Fruit fly (Drosophila melanogaster) whole organism, adult: ENCODE measurements around the gene CG10348.
A peak's percentile ranks its signal among the peaks of the same experiment; 100 is the strongest.

ENCODE experiments used
- CG11617 ChIP-seq: fragments of 200-800 bp; sonication (Bioruptor generic); optimal IDR thresholded peaks from 2 replicates; lab custom pipeline; 2017; ENCODE audit warnings: mild to moderate bottlenecking, missing biosample characterization, missing genetic modification reagents, missing genetic modification characterization
- CG12768 ChIP-seq: fragments of 200-800 bp; sonication (Bioruptor generic); optimal IDR thresholded peaks from 2 replicates; lab custom pipeline; 2017; ENCODE audit warnings: missing biosample characterization, missing genetic modification characterization, mild to moderate bottlenecking, moderate library complexity, missing genetic modification reagents
- CG14711 ChIP-seq: fragments of 200-800 bp; sonication (Bioruptor generic); optimal IDR thresholded peaks from 2 replicates; lab custom pipeline; 2018; ENCODE audit warnings: missing biosample characterization, mild to moderate bottlenecking, missing genetic modification characterization, moderate library complexity
- CG1620 ChIP-seq: fragments of 200-800 bp; sonication (Bioruptor generic); optimal IDR thresholded peaks from 2 replicates; lab custom pipeline; 2016; ENCODE audit warnings: missing biosample characterization, missing genetic modification characterization
- CG33017 ChIP-seq: fragments of 200-800 bp; sonication (Bioruptor generic); optimal IDR thresholded peaks from 2 replicates; lab custom pipeline; 2018; ENCODE audit warnings: missing biosample characterization, mild to moderate bottlenecking, missing genetic modification characterization, moderate library complexity
- CG5204 ChIP-seq: fragments of 200-800 bp; sonication (Bioruptor generic); optimal IDR thresholded peaks from 2 replicates; lab custom pipeline; 2016; ENCODE audit warnings: missing biosample characterization, missing genetic modification characterization
- CG7045 ChIP-seq: fragments of 200-800 bp; sonication (Bioruptor generic); optimal IDR thresholded peaks from 2 replicates; lab custom pipeline; 2017; ENCODE audit warnings: missing biosample characterization, mild to moderate bottlenecking, missing genetic modification characterization
- CG7101 ChIP-seq: fragments of 200-800 bp; sonication (Bioruptor generic); optimal IDR thresholded peaks from 2 replicates; lab custom pipeline; 2018; ENCODE audit warnings: missing biosample characterization, mild to moderate bottlenecking, missing genetic modification characterization, moderate library complexity
- Clk ChIP-seq: fragments of 200-800 bp; sonication (Bioruptor generic); optimal IDR thresholded peaks from 2 replicates; lab custom pipeline; 2017; ENCODE audit warnings: missing biosample characterization, missing genetic modification characterization
- Crg-1 ChIP-seq: fragments of 200-800 bp; sonication (Bioruptor generic); optimal IDR thresholded peaks from 2 replicates; lab custom pipeline; 2016; ENCODE audit warnings: missing biosample characterization, missing genetic modification characterization
- Hr96 ChIP-seq: fragments of 200-800 bp; sonication (Bioruptor generic); optimal IDR thresholded peaks from 2 replicates; lab custom pipeline; 2016; ENCODE audit warnings: missing biosample characterization, missing genetic modification characterization
- Mnt ChIP-seq: fragments of 200-800 bp; sonication (Bioruptor generic); optimal IDR thresholded peaks from 2 replicates; lab custom pipeline; 2016; ENCODE audit warnings: missing biosample characterization, mild to moderate bottlenecking, missing genetic modification characterization
- bab1 ChIP-seq: fragments of 200-800 bp; sonication (Bioruptor generic); optimal IDR thresholded peaks from 3 replicates; lab custom pipeline; 2019; ENCODE audit warnings: missing biosample characterization, mild to moderate bottlenecking, missing genetic modification characterization, moderate library complexity
- cic ChIP-seq: fragments of 200-800 bp; sonication (Bioruptor generic); optimal IDR thresholded peaks from 2 replicates; lab custom pipeline; 2017; ENCODE audit warnings: missing biosample characterization, mild to moderate bottlenecking, missing genetic modification characterization, moderate library complexity
- cnc ChIP-seq, 2 experiments: fragments of >200 bp; optimal IDR thresholded peaks; 2 replicates each; lab custom pipeline; 2017
- kay ChIP-seq: fragments of 200-800 bp; sonication (Bioruptor generic); peaks from one replicate; lab custom pipeline; 2016; ENCODE audit warnings: missing biosample characterization, missing genetic modification characterization, borderline replicate concordance
- ovo ChIP-seq: fragments of 200-800 bp; sonication (Bioruptor generic); optimal IDR thresholded peaks from 2 replicates; lab custom pipeline; 2016; ENCODE audit warnings: missing biosample characterization, missing genetic modification characterization
- pad ChIP-seq: fragments of 200-800 bp; sonication (Bioruptor generic); optimal IDR thresholded peaks from 3 replicates; lab custom pipeline; 2017; ENCODE audit warnings: missing biosample characterization, missing genetic modification characterization, mild to moderate bottlenecking, moderate library complexity, missing genetic modification reagents
- tj ChIP-seq: fragments of 200-800 bp; sonication (Bioruptor generic); optimal IDR thresholded peaks from 3 replicates; lab custom pipeline; 2017; ENCODE audit warnings: missing biosample characterization, mild to moderate bottlenecking, missing genetic modification characterization, moderate library complexity
- toe ChIP-seq: fragments of 200-800 bp; sonication (Bioruptor generic); optimal IDR thresholded peaks from 2 replicates; lab custom pipeline; 2016; ENCODE audit warnings: missing biosample characterization, missing genetic modification characterization

Gene CG10348

DNA sequence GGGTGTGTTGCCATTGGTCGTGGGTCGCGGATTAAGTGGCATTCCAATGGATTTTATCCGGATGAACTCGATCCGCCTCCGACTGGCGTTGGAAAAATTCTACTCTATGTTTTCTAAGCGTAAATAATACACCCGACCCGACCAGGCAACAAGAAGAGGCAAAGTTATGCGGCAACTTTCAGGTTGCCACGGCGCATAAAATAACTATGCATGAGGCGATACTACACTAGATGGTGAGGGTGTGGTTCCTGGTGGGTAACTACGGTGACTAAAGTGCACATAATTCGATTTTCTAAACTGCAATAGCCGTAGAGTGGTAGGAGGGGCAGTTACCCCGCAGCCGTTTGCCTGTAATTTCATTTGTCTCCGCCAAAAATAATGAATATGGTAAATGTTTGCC lies 61.2 kb downstream of the CG10348 start, which contains the start of gene CG43338:
TSS of gene CG43338 (minus strand) at position 101 of the 400 bp plus-strand sequence.
- TF ChIP-seq pad (GFP tag; lab: Kevin White, UChicago) (no peak), CG11617 (GFP tag; lab: Kevin White, UChicago) (no peak), ovo (GFP tag; lab: Kevin White, UChicago) (no peak), CG12768 (GFP tag; lab: Kevin White, UChicago) (no peak), Crg-1 (no peak), CG33017 (tag; lab: Kevin White, UChicago) (no peak), Clk (GFP tag; lab: Kevin White, UChicago) (no peak)

DNA sequence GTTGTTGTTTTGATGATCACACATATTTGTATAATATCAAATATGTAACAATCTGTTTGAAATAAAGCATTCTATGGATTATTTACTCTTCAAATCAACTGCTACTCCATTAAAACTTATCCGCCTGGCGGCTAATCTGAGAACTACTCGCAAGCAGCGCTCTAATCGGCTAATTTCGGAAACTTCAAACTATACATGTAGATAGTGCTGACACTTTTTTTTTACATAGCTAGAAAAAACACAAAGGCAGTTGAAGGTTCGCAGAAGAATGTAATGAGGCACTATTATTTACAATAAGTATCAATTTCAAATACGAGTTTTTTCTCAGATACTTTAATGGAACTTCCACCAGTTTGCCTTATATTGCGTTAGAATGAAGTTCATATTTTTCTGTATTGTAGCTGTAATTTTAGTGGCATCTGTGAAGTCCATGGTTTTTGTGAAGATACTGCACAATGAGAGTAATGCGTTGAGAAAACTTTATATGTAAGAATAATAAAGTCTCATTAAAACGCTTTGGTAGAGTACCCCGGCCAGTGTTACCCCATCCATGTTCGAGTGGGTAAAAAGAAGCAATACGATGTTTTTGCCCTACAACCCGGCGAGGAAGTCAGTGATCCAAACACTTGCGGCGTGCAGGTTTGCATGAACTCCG lies 66.2 kb downstream of the CG10348 start:
- TF ChIP-seq CG1620 (peak; percentile 43), cnc (optimal IDR thresholded peaks at IDR 0.05; lab: Kevin White, UChicago) (no peak), pad (GFP tag; lab: Kevin White, UChicago) (no peak), tj (no peak), toe (peak; percentile 35), kay (GFP tag; lab: Kevin White, UChicago) (no peak), CG12768 (GFP tag; lab: Kevin White, UChicago) (no peak), CG5204 (peak; percentile 50), Mnt (no peak), Hr96 (GFP tag; lab: Kevin White, UChicago) (peak; percentile 2), CG33017 (tag; lab: Kevin White, UChicago) (no peak), CG7045 (GFP tag; lab: Kevin White, UChicago) (no peak), CG7101 (no peak), bab1 (GFP tag; lab: Kevin White, UChicago) (peak; percentile 14)

DNA sequence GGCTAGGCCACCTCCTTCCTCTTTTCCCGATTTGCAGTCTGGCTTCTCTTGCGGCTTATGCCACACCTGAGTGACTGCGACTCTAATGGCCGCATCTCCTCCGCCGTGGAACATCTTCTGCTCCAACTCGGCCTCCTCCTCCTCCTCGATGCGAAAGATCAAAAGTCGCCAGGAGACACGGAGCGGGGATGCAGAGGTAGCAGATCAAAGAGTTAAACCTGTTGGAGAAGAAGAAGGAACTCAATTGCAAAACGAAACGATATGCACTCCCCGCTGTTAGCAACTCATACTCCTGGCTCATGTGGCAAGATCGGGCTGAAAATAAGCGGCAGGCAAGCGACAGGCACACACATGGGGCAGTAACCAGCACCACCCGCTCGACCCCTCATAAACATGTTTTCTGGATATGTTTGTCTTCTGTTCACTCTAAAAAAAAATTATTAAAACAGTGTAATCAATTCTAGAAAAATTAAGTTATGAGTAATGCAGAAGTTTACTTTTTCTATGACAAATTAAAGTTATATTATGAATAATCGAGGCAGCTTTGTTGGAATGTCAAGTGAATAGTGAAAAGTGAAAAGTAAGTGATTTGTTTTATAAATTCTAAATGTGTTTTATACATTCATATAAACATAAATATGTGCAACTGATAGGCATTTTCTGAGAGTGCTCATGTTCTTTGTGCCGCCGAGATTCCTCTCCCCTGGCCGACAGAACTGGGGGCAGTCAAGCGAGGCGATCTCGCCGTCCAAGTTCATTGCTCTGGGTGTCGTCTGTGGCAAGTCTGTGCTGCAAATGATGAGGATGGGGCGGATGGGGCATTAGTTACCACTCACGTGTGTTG lies 67.4 kb downstream of the CG10348 start:
- no peak for TF ChIP-seq CG33017 (tag; lab: Kevin White, UChicago)
- TF ChIP-seq CG12768 (GFP tag; lab: Kevin White, UChicago) = no peak
- TF ChIP-seq CG14711 (tag; lab: Kevin White, UChicago) = no peak
- TF ChIP-seq cnc (optimal IDR thresholded peaks at IDR 0.05; lab: Kevin White, UChicago) = no peak
- no peak for TF ChIP-seq pad (GFP tag; lab: Kevin White, UChicago)
- TF ChIP-seq kay (GFP tag; lab: Kevin White, UChicago) = no peak
- no peak for TF ChIP-seq CG7101
- TF ChIP-seq tj = no peak
- TF ChIP-seq CG7045 (GFP tag; lab: Kevin White, UChicago) = no peak
- TF ChIP-seq bab1 (GFP tag; lab: Kevin White, UChicago) = no peak
- TF ChIP-seq Crg-1 = no peak
- no peak for TF ChIP-seq Mnt
- TF ChIP-seq Clk (GFP tag; lab: Kevin White, UChicago) = no peak
- TF ChIP-seq cic (GFP tag; lab: Kevin White, UChicago) = no peak
- no peak for TF ChIP-seq ovo (GFP tag; lab: Kevin White, UChicago)
- TF ChIP-seq CG5204 = no peak
